Fruit fly (Drosophila melanogaster) whole organism: Measurements from ENCODE around the gene Ciz1.

Experiments
- CG8478 ChIP-seq: fragments of >200 bp; optimal IDR thresholded peaks from 2 replicates; lab custom pipeline; 2018; ENCODE audit warnings: inconsistent platforms
- Dll ChIP-seq: fragments of >200 bp; optimal IDR thresholded peaks from 2 replicates; lab custom pipeline; 2017
- EcR ChIP-seq, 2 experiments: fragments of >200 bp; optimal IDR thresholded peaks; 2 replicates each; lab custom pipeline; 2017; ENCODE audit warnings: missing biosample characterization in 2 of 2, missing genetic modification characterization in 2 of 2, missing genetic modification reagents in 2 of 2
- pan ChIP-seq: fragments of >200 bp; optimal IDR thresholded peaks from 2 replicates; lab custom pipeline; 2017
- psq ChIP-seq: fragments of >200 bp; optimal IDR thresholded peaks from 2 replicates; lab custom pipeline; 2017
- usp ChIP-seq: fragments of >200 bp; optimal IDR thresholded peaks from 2 replicates; lab custom pipeline; 2017; ENCODE audit warnings: missing biosample characterization, missing genetic modification characterization, mixed read lengths

dm6 chr3L:9856430-9857218 lies 7.8 kb upstream of the Ciz1 start:
- no peak for TF ChIP-seq EcR (GFP tag; optimal IDR thresholded peaks at IDR 0.05; lab: Kevin White, UChicago)
- no peak for TF ChIP-seq psq (lab: Kevin White, UChicago)
- no peak for TF ChIP-seq CG8478 (lab: Kevin White, UChicago)
- no peak for TF ChIP-seq pan (lab: Kevin White, UChicago)
- TF ChIP-seq usp (GFP tag; lab: Kevin White, UChicago): no peak
- TF ChIP-seq Dll (lab: Kevin White, UChicago): no peak
